Worm (Caenorhabditis elegans) whole organism, mixed stage, embryonic: Measurements from ENCODE around the gene gpa-6.
A peak's percentile ranks its signal among the peaks of the same experiment; 100 is the strongest.

Source experiments
- M03D4.4 ChIP-seq: sonication (generic microtip); optimal IDR thresholded peaks from 2 replicates; lab custom pipeline; 2017; ENCODE audit warnings: mild to moderate bottlenecking, missing genetic modification characterization, missing compliant biosample characterization
- blmp-1 ChIP-seq: fragments of 150-350 bp; optimal IDR thresholded peaks from 2 replicates; lab custom pipeline; 2014; ENCODE audit warnings: missing biosample characterization, missing genetic modification characterization
- ceh-39 ChIP-seq: fragments of 150-350 bp; optimal IDR thresholded peaks from 2 replicates; lab custom pipeline; 2014; ENCODE audit warnings: missing biosample characterization, missing genetic modification characterization
- ceh-83 ChIP-seq: fragments of 200-800 bp; sonication (Bioruptor generic); optimal IDR thresholded peaks from 2 replicates; lab custom pipeline; 2018; ENCODE audit warnings: mild to moderate bottlenecking, missing genetic modification characterization, missing compliant biosample characterization
- cnd-1 ChIP-seq: fragments of 200-800 bp; sonication (Bioruptor generic); optimal IDR thresholded peaks from 2 replicates; lab custom pipeline; 2018; ENCODE audit warnings: mild to moderate bottlenecking, missing genetic modification characterization, missing compliant biosample characterization
- drap-1 ChIP-seq: fragments of 200-800 bp; sonication (Bioruptor generic); optimal IDR thresholded peaks from 3 replicates; lab custom pipeline; 2018; ENCODE audit warnings: mild to moderate bottlenecking, missing genetic modification characterization, missing compliant biosample characterization
- elt-1 ChIP-seq: sonication (generic microtip); optimal IDR thresholded peaks from 2 replicates; lab custom pipeline; 2017; ENCODE audit warnings: missing genetic modification characterization, mild to moderate bottlenecking, missing compliant biosample characterization, antibody characterized with exemption, moderate library complexity, borderline replicate concordance; ENCODE audit not compliant: insufficient read depth
- elt-3 ChIP-seq: fragments of 150-350 bp; optimal IDR thresholded peaks from 2 replicates; lab custom pipeline; 2014; ENCODE audit warnings: missing biosample characterization, missing genetic modification characterization
- flh-1 ChIP-seq: fragments of 200-800 bp; sonication (Bioruptor generic); optimal IDR thresholded peaks from 2 replicates; lab custom pipeline; 2018; ENCODE audit warnings: mild to moderate bottlenecking, missing genetic modification characterization, moderate library complexity, missing compliant biosample characterization
- ham-2 ChIP-seq: fragments of 200-800 bp; sonication (Bioruptor generic); optimal IDR thresholded peaks from 2 replicates; lab custom pipeline; 2018; ENCODE audit warnings: mild to moderate bottlenecking, missing genetic modification characterization, missing compliant biosample characterization
- hlh-1 ChIP-seq: fragments of 150-350 bp; optimal IDR thresholded peaks from 2 replicates; lab custom pipeline; 2014; ENCODE audit warnings: missing biosample characterization, missing genetic modification reagents, missing genetic modification characterization
- lin-13 ChIP-seq: fragments of 150-350 bp; optimal IDR thresholded peaks from 2 replicates; lab custom pipeline; 2014; ENCODE audit warnings: missing biosample characterization, missing genetic modification characterization
- lin-32 ChIP-seq: fragments of 200-800 bp; sonication (Bioruptor generic); optimal IDR thresholded peaks from 2 replicates; lab custom pipeline; 2018; ENCODE audit warnings: mild to moderate bottlenecking, missing genetic modification characterization, missing compliant biosample characterization
- lsy-2 ChIP-seq: fragments of 150-350 bp; optimal IDR thresholded peaks from 2 replicates; lab custom pipeline; 2014; ENCODE audit warnings: missing biosample characterization, missing genetic modification characterization
- mab-5 ChIP-seq: fragments of 150-350 bp; optimal IDR thresholded peaks from 2 replicates; lab custom pipeline; 2014; ENCODE audit warnings: missing biosample characterization, missing genetic modification characterization
- mep-1 ChIP-seq: fragments of 150-350 bp; optimal IDR thresholded peaks from 2 replicates; lab custom pipeline; 2017; ENCODE audit warnings: missing biosample characterization, missing genetic modification reagents, missing genetic modification characterization, inconsistent platforms
- mls-2 ChIP-seq: sonication (generic microtip); optimal IDR thresholded peaks from 2 replicates; lab custom pipeline; 2016; ENCODE audit warnings: mild to moderate bottlenecking, missing genetic modification characterization, moderate library complexity, missing compliant biosample characterization
- nhr-12 ChIP-seq: fragments of 150-350 bp; optimal IDR thresholded peaks from 2 replicates; lab custom pipeline; 2014; ENCODE audit warnings: missing biosample characterization, missing genetic modification characterization
- nhr-2 ChIP-seq: fragments of 150-350 bp; optimal IDR thresholded peaks from 2 replicates; lab custom pipeline; 2014; ENCODE audit warnings: missing biosample characterization, missing genetic modification characterization
- nhr-237 ChIP-seq: fragments of 150-350 bp; optimal IDR thresholded peaks from 2 replicates; lab custom pipeline; 2014; ENCODE audit warnings: missing biosample characterization, missing genetic modification characterization
- nhr-28 ChIP-seq: fragments of 150-350 bp; optimal IDR thresholded peaks from 2 replicates; lab custom pipeline; 2014; ENCODE audit warnings: missing biosample characterization, missing genetic modification characterization
- nhr-76 ChIP-seq: sonication (generic microtip); optimal IDR thresholded peaks from 2 replicates; lab custom pipeline; 2017; ENCODE audit warnings: missing biosample characterization, missing genetic modification characterization
- pha-4 ChIP-seq: fragments of 150-350 bp; optimal IDR thresholded peaks from 2 replicates; lab custom pipeline; 2018; ENCODE audit warnings: missing biosample characterization, missing genetic modification reagents, missing genetic modification characterization
- sem-2 ChIP-seq: fragments of 200-800 bp; sonication (Bioruptor generic); optimal IDR thresholded peaks from 2 replicates; lab custom pipeline; 2018; ENCODE audit warnings: mild to moderate bottlenecking, missing genetic modification characterization, missing compliant biosample characterization
- snpc-4 ChIP-seq: fragments of 150-350 bp; optimal IDR thresholded peaks from 2 replicates; lab custom pipeline; 2014; ENCODE audit warnings: missing biosample characterization, missing genetic modification characterization
- sptf-1 ChIP-seq: sonication (generic microtip); optimal IDR thresholded peaks from 2 replicates; lab custom pipeline; 2017; ENCODE audit warnings: mild to moderate bottlenecking, missing genetic modification characterization, moderate library complexity, missing compliant biosample characterization
- tbx-8 ChIP-seq: fragments of 200-800 bp; sonication (Bioruptor generic); optimal IDR thresholded peaks from 2 replicates; lab custom pipeline; 2018; ENCODE audit warnings: mild to moderate bottlenecking, missing genetic modification characterization, moderate library complexity, missing compliant biosample characterization
- unc-120 ChIP-seq: sonication (generic microtip); optimal IDR thresholded peaks from 2 replicates; lab custom pipeline; 2017; ENCODE audit warnings: missing genetic modification characterization, missing compliant biosample characterization; ENCODE audit not compliant: poor library complexity, severe bottlenecking
- unc-39 ChIP-seq: fragments of 150-350 bp; optimal IDR thresholded peaks from 2 replicates; lab custom pipeline; 2014; ENCODE audit warnings: missing biosample characterization, missing genetic modification characterization
- unc-62 ChIP-seq: fragments of 150-350 bp; optimal IDR thresholded peaks from 2 replicates; lab custom pipeline; 2014; ENCODE audit warnings: missing biosample characterization, missing genetic modification reagents, missing genetic modification characterization
- zip-8 ChIP-seq: fragments of 150-350 bp; optimal IDR thresholded peaks from 2 replicates; lab custom pipeline; 2014; ENCODE audit warnings: missing biosample characterization, missing genetic modification characterization
- ztf-11 ChIP-seq: fragments of 150-350 bp; optimal IDR thresholded peaks from 2 replicates; lab custom pipeline; 2014; ENCODE audit warnings: missing biosample characterization, missing genetic modification characterization

Gene gpa-6

DNA sequence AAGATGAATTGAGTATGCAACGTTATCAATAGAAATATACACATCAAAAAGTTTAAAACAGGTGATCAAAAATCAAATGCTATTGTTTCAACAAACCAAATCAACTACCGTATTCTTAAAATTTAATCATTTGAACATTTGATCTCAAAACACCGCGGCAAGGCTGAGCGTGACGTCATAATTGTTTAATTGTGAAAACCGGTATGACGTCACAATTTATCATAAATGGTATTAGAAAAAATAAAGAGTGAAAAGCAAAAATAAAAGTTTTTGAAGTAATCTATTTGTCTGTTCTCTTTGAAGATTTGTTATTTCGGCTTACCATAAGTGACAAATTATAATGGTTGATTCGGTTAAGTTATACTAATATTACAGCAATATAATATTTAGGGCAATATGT lies 36.8 kb downstream of the gpa-6 start:
- TF ChIP-seq zip-8 (tag; lab: Kevin White, UChicago) (peak; percentile 99), drap-1 (GFP tag; lab: Kevin White, UChicago) (no peak)

ce11 chrX:13232259-13232658 lies 41.2 kb downstream of the gpa-6 start, which contains the start of gene bgnt-1.5:
Gene bgnt-1.5, minus strand, starts transcription at chrX:13232359.
- TF ChIP-seq sptf-1 (no peak), drap-1 (GFP tag; lab: Kevin White, UChicago) (no peak), nhr-76 (no peak)

ce11 chrX:13234879-13235278 lies 43.9 kb downstream of the gpa-6 start, which contains the start of gene K08H2.2:
Gene K08H2.2, minus strand, starts transcription at chrX:13234979.
- no peak for TF ChIP-seq mep-1
- TF ChIP-seq zip-8 (tag; lab: Kevin White, UChicago): no peak
- TF ChIP-seq M03D4.4: no peak
- no peak for TF ChIP-seq sem-2
- no peak for TF ChIP-seq lsy-2 (tag; lab: Kevin White, UChicago)
- no peak for TF ChIP-seq pha-4 (tag; lab: Kevin White, UChicago)
- TF ChIP-seq nhr-28 (tag; lab: Kevin White, UChicago): no peak
- TF ChIP-seq blmp-1 (tag; lab: Kevin White, UChicago): no peak
- TF ChIP-seq mab-5 (tag; lab: Kevin White, UChicago): no peak
- no peak for TF ChIP-seq snpc-4 (tag; lab: Kevin White, UChicago)
- TF ChIP-seq cnd-1 (tag; lab: Kevin White, UChicago): no peak
- TF ChIP-seq lin-13 (tag; lab: Kevin White, UChicago): no peak
- no peak for TF ChIP-seq elt-3
- no peak for TF ChIP-seq elt-1 (tag; lab: Kevin White, UChicago)
- TF ChIP-seq hlh-1: no peak

DNA sequence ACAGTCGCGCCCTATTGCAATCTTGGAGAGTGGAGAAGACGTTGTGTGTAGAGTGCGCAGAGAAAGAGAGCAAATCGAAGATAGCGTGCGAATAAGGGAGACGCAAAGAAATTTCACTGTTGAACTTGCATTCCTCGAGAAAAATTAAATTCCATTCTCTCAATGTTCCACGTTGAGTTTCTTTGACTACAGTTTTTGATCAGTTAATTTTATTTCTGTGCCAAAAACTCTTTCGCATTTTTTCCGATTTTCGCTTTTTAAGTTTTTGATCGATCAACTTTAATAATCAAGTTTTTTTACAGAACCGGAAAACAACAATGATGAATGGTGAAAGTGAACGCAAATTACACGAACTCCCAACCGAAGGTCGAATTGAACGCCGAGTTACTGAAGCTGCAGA lies 46.1 kb downstream of the gpa-6 start, which contains the start of gene K08H2.3:
Gene K08H2.3 (plus strand): TSS at position 301 of the 400 bp plus-strand sequence.
- no peak for TF ChIP-seq unc-120 (tag; lab: Kevin White, UChicago)
- TF ChIP-seq ceh-39: no peak
- no peak for TF ChIP-seq nhr-12
- no peak for TF ChIP-seq mab-5 (tag; lab: Kevin White, UChicago)
- TF ChIP-seq mep-1: no peak
- no peak for TF ChIP-seq elt-1 (tag; lab: Kevin White, UChicago)
- TF ChIP-seq pha-4 (tag; lab: Kevin White, UChicago): no peak
- TF ChIP-seq hlh-1: no peak
- no peak for TF ChIP-seq flh-1
- no peak for TF ChIP-seq nhr-28 (tag; lab: Kevin White, UChicago)
- no peak for TF ChIP-seq unc-62 (GFP tag; lab: Kevin White, UChicago)
- no peak for TF ChIP-seq lin-32 (GFP tag; lab: Kevin White, UChicago)
- TF ChIP-seq ztf-11 (tag; lab: Kevin White, UChicago): no peak
- TF ChIP-seq lsy-2 (tag; lab: Kevin White, UChicago): no peak
- TF ChIP-seq elt-3: no peak
- TF ChIP-seq, all 35 proteins: peak for 0

- no peak for TF ChIP-seq ceh-83
- TF ChIP-seq lin-13 (tag; lab: Kevin White, UChicago): no peak
- TF ChIP-seq lin-32 (GFP tag; lab: Kevin White, UChicago): no peak
- TF ChIP-seq hlh-1: peak; percentile 33
- TF ChIP-seq unc-39 (tag; lab: Kevin White, UChicago): no peak
- no peak for TF ChIP-seq nhr-12
- peak; percentile 21 for TF ChIP-seq ceh-39
Measured at ce11 chrX:13238197-13238596, 47.2 kb downstream of the gpa-6 start, which contains the start of gene K08H2.4. Gene K08H2.4, plus strand, starts transcription at chrX:13238497.

ce11 chrX:13242231-13242630 lies 51.2 kb downstream of the gpa-6 start, which contains the start of gene K08H2.5:
Gene K08H2.5, minus strand, starts transcription at chrX:13242331.
- TF ChIP-seq cnd-1 (tag; lab: Kevin White, UChicago) (no peak), mep-1 (no peak), zip-8 (tag; lab: Kevin White, UChicago) (no peak), flh-1 (no peak), lin-13 (tag; lab: Kevin White, UChicago) (no peak), nhr-237 (tag; lab: Kevin White, UChicago) (no peak), ceh-83 (no peak), unc-39 (tag; lab: Kevin White, UChicago) (no peak), tbx-8 (GFP tag; lab: Kevin White, UChicago) (no peak), mls-2 (tag; lab: Kevin White, UChicago) (no peak), nhr-28 (tag; lab: Kevin White, UChicago) (no peak), elt-3 (no peak), lsy-2 (tag; lab: Kevin White, UChicago) (no peak), ham-2 (GFP tag; lab: Kevin White, UChicago) (no peak), nhr-2 (tag; lab: Kevin White, UChicago) (no peak), lin-32 (GFP tag; lab: Kevin White, UChicago) (no peak), mab-5 (tag; lab: Kevin White, UChicago) (no peak), nhr-12 (no peak), unc-62 (GFP tag; lab: Kevin White, UChicago) (no peak)
